Worm (Caenorhabditis elegans): ENCODE data around the gene T25D10.1.

Gene T25D10.1

DNA sequence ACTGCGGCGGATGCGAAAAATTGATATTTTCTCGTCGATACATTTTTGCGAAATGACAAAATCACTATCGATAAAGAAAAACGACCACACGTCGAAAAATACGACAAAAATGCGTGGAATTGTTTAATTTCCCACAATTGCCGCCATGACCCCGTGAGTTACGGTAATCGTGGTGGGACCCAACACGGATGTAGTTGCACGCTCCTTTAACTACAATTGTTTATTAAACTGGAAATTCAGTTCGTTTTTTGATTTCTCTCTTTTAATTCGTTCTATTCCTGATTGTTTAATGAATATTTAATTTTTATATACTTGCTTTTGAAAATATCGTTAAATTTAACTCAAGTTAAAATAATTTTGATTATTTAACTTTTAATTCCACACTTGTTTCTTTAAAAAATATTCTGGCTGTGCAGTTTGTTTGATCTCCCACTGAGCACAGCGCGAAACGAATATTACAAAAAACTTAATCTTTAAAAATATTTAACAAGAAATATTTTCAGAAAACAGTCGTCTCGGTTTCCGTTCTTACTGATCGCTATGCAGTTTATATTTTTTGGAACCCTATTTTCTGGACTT lies 37.9 kb upstream of the T25D10.1 start, which contains the start of the genes ani-2 and clec-88 (continued):
- TF ChIP-seq efl-1 (GFP tag; optimal IDR thresholded peaks at IDR 0.05) (peak; percentile 96), madf-6 (GFP tag; IDR thresholded peaks at IDR 0.05) (peak; percentile 95), snpc-4 (GFP tag; optimal IDR thresholded peaks at IDR 0.05) (no peak), snpc-4 (tag; optimal IDR thresholded peaks at IDR 0.05) (peak in 1 of 4 experiments; percentile 17), ceh-79 (tag; optimal IDR thresholded peaks at IDR 0.05) (no peak), Y53F4B.3 (GFP tag; IDR thresholded peaks at IDR 0.05) (peak; percentile 16; the same call in 1 of the 2 replicates), F49E8.2 (tag; optimal IDR thresholded peaks at IDR 0.05; ENCODE audit: insufficient read depth) (peak; percentile 68), F33H1.4 (GFP tag; IDR thresholded peaks at IDR 0.05) (peak; percentile 96), dox-1 (GFP tag; IDR thresholded peaks at IDR 0.05) (peak; percentile 63; the same call in 1 of the 2 replicates), somi-1 (GFP tag; optimal IDR thresholded peaks at IDR 0.05) (no peak), nhr-80 (tag; optimal IDR thresholded peaks at IDR 0.05) (no peak), lin-35 (GFP tag; optimal IDR thresholded peaks at IDR 0.05) (peak in 1 of 3 experiments; percentile 29), ceh-100 (GFP tag; IDR thresholded peaks at IDR 0.05) (no peak), lir-1 (GFP tag; conservative IDR thresholded peaks at IDR 0.05) (peak; percentile 28; the same call in 1 of the 2 replicates), Y79H2A.3 (GFP tag; conservative IDR thresholded peaks at IDR 0.05) (no peak), D2030.7 (GFP tag; IDR thresholded peaks at IDR 0.05) (peak; percentile 84), fkh-3 (tag; optimal IDR thresholded peaks at IDR 0.05) (no peak), unc-130 (GFP tag; optimal IDR thresholded peaks at IDR 0.05) (peak; percentile 73), tlf-1 (GFP tag; optimal IDR thresholded peaks at IDR 0.05) (peak; percentile 20), madf-10 (tag; optimal IDR thresholded peaks at IDR 0.05) (no peak), lin-54 (GFP tag; optimal IDR thresholded peaks at IDR 0.05) (peak; percentile 49), xnd-1 (tag; optimal IDR thresholded peaks at IDR 0.05) (peak; percentile 90)

DNA sequence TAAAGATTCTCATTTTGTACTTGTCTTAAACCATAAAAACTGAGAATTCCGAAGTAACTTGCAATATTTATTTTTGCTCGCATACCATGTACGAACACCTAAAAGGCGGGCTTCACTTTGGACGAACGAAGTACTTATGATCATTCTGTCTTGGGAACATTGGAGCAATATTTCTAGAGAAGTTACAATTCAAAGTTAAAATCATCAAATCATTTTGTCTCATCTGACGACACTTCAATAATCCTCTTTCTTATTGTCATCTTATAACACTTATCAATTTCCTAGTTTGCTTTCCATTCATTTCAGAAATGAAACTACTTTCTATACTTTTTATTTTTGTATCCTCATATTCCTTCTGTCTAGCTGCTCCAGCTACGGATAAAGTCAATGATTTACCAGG lies 36.5 kb upstream of the T25D10.1 start, which contains the start of gene ctsa-4.1:
Gene ctsa-4.1, plus strand, starts transcription at position 301 of the 400 bp plus-strand sequence.
- no peak for TF ChIP-seq ceh-58 (GFP tag; IDR thresholded peaks at IDR 0.05)
- TF ChIP-seq ceh-100 (GFP tag; IDR thresholded peaks at IDR 0.05), result no peak
- TF ChIP-seq atf-7 (tag; optimal IDR thresholded peaks at IDR 0.05), result no peak
- TF ChIP-seq pha-4 (tag; optimal IDR thresholded peaks at IDR 0.05), result no peak
- TF ChIP-seq F10E7.11 (tag; optimal IDR thresholded peaks at IDR 0.05), result no peak
- no peak for TF ChIP-seq B0019.2 (GFP tag; conservative IDR thresholded peaks at IDR 0.05)
- no peak for TF ChIP-seq nhr-80 (tag; optimal IDR thresholded peaks at IDR 0.05)
- TF ChIP-seq lin-54 (GFP tag; optimal IDR thresholded peaks at IDR 0.05), result peak; percentile 24
- TF ChIP-seq F22D6.2 (tag; optimal IDR thresholded peaks at IDR 0.05), result no peak
- peak; percentile 39; the same call in 1 of the 2 replicates for TF ChIP-seq B0336.3 (GFP tag; IDR thresholded peaks at IDR 0.05)
- TF ChIP-seq mcd-1 (GFP tag; IDR thresholded peaks at IDR 0.05), result no peak
- no peak for TF ChIP-seq ceh-79 (tag; optimal IDR thresholded peaks at IDR 0.05)
- no peak for TF ChIP-seq nfyb-1 (GFP tag; IDR thresholded peaks at IDR 0.05)
- TF ChIP-seq pbrm-1 (GFP tag; IDR thresholded peaks at IDR 0.05), result no peak
- TF ChIP-seq lin-35 (GFP tag; optimal IDR thresholded peaks at IDR 0.05), result no peak
- no peak for TF ChIP-seq F49E8.2 (tag; optimal IDR thresholded peaks at IDR 0.05; ENCODE audit: insufficient read depth)
- no peak for TF ChIP-seq ama-1 (optimal IDR thresholded peaks at IDR 0.05)
- TF ChIP-seq ama-1 (GFP tag; optimal IDR thresholded peaks at IDR 0.05), result no peak
- TF ChIP-seq sdz-38 (tag; optimal IDR thresholded peaks at IDR 0.05), result no peak
- TF ChIP-seq Y79H2A.3 (GFP tag; conservative IDR thresholded peaks at IDR 0.05), result no peak
- no peak for TF ChIP-seq athp-1 (tag; optimal IDR thresholded peaks at IDR 0.05)
- no peak for TF ChIP-seq chd-7 (tag; optimal IDR thresholded peaks at IDR 0.05)
- no peak for TF ChIP-seq dpl-1 (GFP tag; optimal IDR thresholded peaks at IDR 0.05)
- no peak for TF ChIP-seq nhr-179 (tag; optimal IDR thresholded peaks at IDR 0.05)
- no peak for TF ChIP-seq egl-44 (GFP tag; IDR thresholded peaks at IDR 0.05)
- TF ChIP-seq madf-6 (GFP tag; IDR thresholded peaks at IDR 0.05), result peak; percentile 49
- TF ChIP-seq ccch-3 (GFP tag; optimal IDR thresholded peaks at IDR 0.05), result no peak
- no peak for TF ChIP-seq akir-1 (GFP tag; optimal IDR thresholded peaks at IDR 0.05)
- TF ChIP-seq hrde-1 (tag; optimal IDR thresholded peaks at IDR 0.05; ENCODE audit: borderline replicate concordance), result no peak
- TF ChIP-seq snpc-3.4 (tag; optimal IDR thresholded peaks at IDR 0.05), result no peak
- TF ChIP-seq D2030.7 (GFP tag; IDR thresholded peaks at IDR 0.05), result peak; percentile 7; the same call in 1 of the 2 replicates
- TF ChIP-seq cebp-2 (GFP tag; IDR thresholded peaks at IDR 0.05), result no peak
